Worm (Caenorhabditis elegans) whole organism, young adult: ENCODE measurements around the gene sbp-1.

Source experiments
- B0019.2 ChIP-seq: fragments of 200-800 bp; sonication (Bioruptor generic); conservative IDR thresholded peaks from 2 replicates; pipeline ENCODE4 v1.3.6; 2022; ENCODE audit warnings: missing genetic modification reagents, missing genetic modification characterization, missing compliant biosample characterization
- B0035.1 ChIP-seq: sonication (generic microtip); optimal IDR thresholded peaks from 2 replicates; lab custom pipeline; 2016; ENCODE audit warnings: missing genetic modification characterization, mild to moderate bottlenecking, missing compliant biosample characterization, missing genotype, missing genetic modification reagents
- B0261.1 ChIP-seq: sonication (generic microtip); optimal IDR thresholded peaks from 2 replicates; lab custom pipeline; 2016; ENCODE audit warnings: mild to moderate bottlenecking, missing genetic modification characterization, moderate library complexity, missing compliant biosample characterization
- C06A6.2 ChIP-seq: fragments of 200-800 bp; sonication (Bioruptor generic); conservative IDR thresholded peaks from 2 replicates; pipeline ENCODE4 v1.3.6; 2022; ENCODE audit warnings: missing genetic modification characterization, missing compliant biosample characterization
- F22D6.2 ChIP-seq: sonication (generic microtip); optimal IDR thresholded peaks from 2 replicates; lab custom pipeline; 2016; ENCODE audit warnings: mild to moderate bottlenecking, missing genetic modification characterization, missing compliant biosample characterization
- T26A5.8 ChIP-seq: sonication (generic microtip); optimal IDR thresholded peaks from 2 replicates; lab custom pipeline; 2016; ENCODE audit warnings: missing genetic modification characterization, missing compliant biosample characterization
- Y67H2A.10 ChIP-seq: fragments of 200-800 bp; sonication (Bioruptor generic); conservative IDR thresholded peaks from 2 replicates; pipeline ENCODE4 v1.3.6; 2022; ENCODE audit warnings: missing genetic modification reagents, missing genetic modification characterization, missing compliant biosample characterization
- Y95B8A.8 ChIP-seq: fragments of 200-800 bp; sonication (Bioruptor generic); IDR thresholded peaks from 2 replicates; pipeline ENCODE4 v1.3.6; 2022; ENCODE audit warnings: missing genetic modification reagents, missing genetic modification characterization, missing compliant biosample characterization
- aptf-3 ChIP-seq: fragments of 200-800 bp; sonication (Bioruptor generic); IDR thresholded peaks from 2 replicates; pipeline ENCODE4 v1.3.6; 2022; ENCODE audit warnings: missing genetic modification characterization, missing compliant biosample characterization
- ccch-3 ChIP-seq: fragments of 200-800 bp; sonication (Bioruptor generic); optimal IDR thresholded peaks from 2 replicates; lab custom pipeline; 2018; ENCODE audit warnings: mild to moderate bottlenecking, missing genetic modification characterization, missing compliant biosample characterization
- cebp-2 ChIP-seq: fragments of 200-800 bp; sonication (Bioruptor generic); IDR thresholded peaks from 2 replicates; pipeline ENCODE4 v1.3.6; 2022; ENCODE audit warnings: missing genetic modification characterization, missing compliant biosample characterization
- ceh-27 ChIP-seq: fragments of 200-800 bp; sonication (Bioruptor generic); optimal IDR thresholded peaks from 2 replicates; lab custom pipeline; 2018; ENCODE audit warnings: mild to moderate bottlenecking, missing genetic modification characterization, moderate library complexity, missing compliant biosample characterization
- fkh-3 ChIP-seq: sonication (generic microtip); optimal IDR thresholded peaks from 2 replicates; lab custom pipeline; 2016; ENCODE audit warnings: mild to moderate bottlenecking, missing genetic modification characterization, missing compliant biosample characterization
- hlh-26 ChIP-seq: fragments of 200-800 bp; sonication (Bioruptor generic); conservative IDR thresholded peaks from 2 replicates; pipeline ENCODE4 v1.3.6; 2022; ENCODE audit warnings: missing genetic modification reagents, missing genetic modification characterization, missing compliant biosample characterization
- hmg-1.2 ChIP-seq: fragments of 200-800 bp; sonication (Bioruptor generic); IDR thresholded peaks from 2 replicates; pipeline ENCODE4 v1.3.6; 2022; ENCODE audit warnings: missing genetic modification reagents, missing genetic modification characterization, missing compliant biosample characterization
- hsf-1 ChIP-seq: fragments of 200-800 bp; sonication (Bioruptor generic); IDR thresholded peaks from 2 replicates; pipeline ENCODE4 v1.3.6; 2022; ENCODE audit warnings: missing genetic modification reagents, missing genetic modification characterization, missing compliant biosample characterization
- let-526 ChIP-seq: fragments of 200-800 bp; sonication (Bioruptor generic); IDR thresholded peaks from 2 replicates; pipeline ENCODE4 v1.3.6; 2022; ENCODE audit warnings: missing genetic modification reagents, missing genetic modification characterization, missing compliant biosample characterization
- lin-54 ChIP-seq: fragments of 200-800 bp; sonication (Bioruptor generic); optimal IDR thresholded peaks from 2 replicates; lab custom pipeline; 2018; ENCODE audit warnings: mild to moderate bottlenecking, missing genetic modification characterization, missing compliant biosample characterization
- lsl-1 ChIP-seq: fragments of 200-800 bp; sonication (Bioruptor generic); optimal IDR thresholded peaks from 2 replicates; lab custom pipeline; 2018; ENCODE audit warnings: mild to moderate bottlenecking, missing genetic modification characterization, moderate library complexity, missing compliant biosample characterization
- madf-3 ChIP-seq: fragments of 200-800 bp; sonication (Bioruptor generic); IDR thresholded peaks from 2 replicates; pipeline ENCODE4 v1.3.6; 2022; ENCODE audit warnings: missing genetic modification reagents, missing genetic modification characterization, missing compliant biosample characterization
- madf-8 ChIP-seq: fragments of 200-800 bp; sonication (Bioruptor generic); conservative IDR thresholded peaks from 2 replicates; pipeline ENCODE4 v1.3.6; 2022; ENCODE audit warnings: missing genetic modification reagents, missing genetic modification characterization, missing compliant biosample characterization
- nfya-2 ChIP-seq: fragments of 200-800 bp; sonication (Bioruptor generic); IDR thresholded peaks from 2 replicates; pipeline ENCODE4 v1.3.6; 2022; ENCODE audit warnings: missing genetic modification reagents, missing genetic modification characterization, missing compliant biosample characterization
- nhr-179 ChIP-seq: sonication (generic microtip); optimal IDR thresholded peaks from 2 replicates; lab custom pipeline; 2016; ENCODE audit warnings: mild to moderate bottlenecking, missing genetic modification characterization, missing compliant biosample characterization
- nhr-80 ChIP-seq: sonication (generic microtip); optimal IDR thresholded peaks from 2 replicates; lab custom pipeline; 2016; ENCODE audit warnings: missing genetic modification characterization, missing compliant biosample characterization
- pbrm-1 ChIP-seq: fragments of 200-800 bp; sonication (Bioruptor generic); IDR thresholded peaks from 2 replicates; pipeline ENCODE4 v1.3.6; 2022; ENCODE audit warnings: missing genetic modification reagents, missing genetic modification characterization, missing compliant biosample characterization
- sdz-38 ChIP-seq: sonication (generic microtip); optimal IDR thresholded peaks from 2 replicates; lab custom pipeline; 2016; ENCODE audit warnings: missing genotype, missing genetic modification characterization, missing compliant biosample characterization
- snpc-1.1 ChIP-seq: sonication (generic microtip); optimal IDR thresholded peaks from 2 replicates; lab custom pipeline; 2017; ENCODE audit warnings: missing genetic modification characterization, mild to moderate bottlenecking, missing compliant biosample characterization, antibody characterized with exemption, moderate library complexity, missing genotype, missing genetic modification reagents; ENCODE audit not compliant: insufficient read depth
- snpc-1.3 ChIP-seq: sonication (generic microtip); optimal IDR thresholded peaks from 2 replicates; lab custom pipeline; 2017; ENCODE audit warnings: missing genetic modification characterization, mild to moderate bottlenecking, missing compliant biosample characterization, antibody characterized with exemption, moderate library complexity, missing genotype, missing genetic modification reagents; ENCODE audit not compliant: insufficient read depth
- snpc-3.4 ChIP-seq: sonication (generic microtip); optimal IDR thresholded peaks from 2 replicates; lab custom pipeline; 2017; ENCODE audit warnings: missing genetic modification characterization, mild to moderate bottlenecking, missing compliant biosample characterization, antibody characterized with exemption, moderate library complexity, missing genotype, missing genetic modification reagents
- sptf-2 ChIP-seq: fragments of 200-800 bp; sonication (Bioruptor generic); optimal IDR thresholded peaks from 2 replicates; lab custom pipeline; 2018; ENCODE audit warnings: mild to moderate bottlenecking, missing genetic modification characterization, missing compliant biosample characterization
- tlf-1 ChIP-seq: fragments of 200-800 bp; sonication (Bioruptor generic); optimal IDR thresholded peaks from 2 replicates; lab custom pipeline; 2018; ENCODE audit warnings: mild to moderate bottlenecking, missing genetic modification characterization, missing compliant biosample characterization
- unc-130 ChIP-seq: sonication (generic microtip); optimal IDR thresholded peaks from 2 replicates; lab custom pipeline; 2016; ENCODE audit warnings: missing genetic modification reagents, missing genetic modification characterization, missing compliant biosample characterization
- zfh-2 ChIP-seq: fragments of 200-800 bp; sonication (Bioruptor generic); conservative IDR thresholded peaks from 2 replicates; pipeline ENCODE4 v1.3.6; 2022; ENCODE audit warnings: missing genetic modification reagents, missing genetic modification characterization, missing compliant biosample characterization
- ztf-18 ChIP-seq: sonication (generic microtip); optimal IDR thresholded peaks from 2 replicates; lab custom pipeline; 2016; ENCODE audit warnings: missing genotype, mild to moderate bottlenecking, missing genetic modification characterization, missing compliant biosample characterization
- ztf-22 ChIP-seq: fragments of 200-800 bp; sonication (Bioruptor generic); optimal IDR thresholded peaks from 2 replicates; lab custom pipeline; 2018; ENCODE audit warnings: mild to moderate bottlenecking, missing genetic modification characterization, moderate library complexity, missing compliant biosample characterization
- ztf-3 ChIP-seq: fragments of 200-800 bp; sonication (Bioruptor generic); optimal IDR thresholded peaks from 2 replicates; lab custom pipeline; 2018; ENCODE audit warnings: mild to moderate bottlenecking, missing genetic modification characterization, missing compliant biosample characterization

The sbp-1 gene

ce11 chrIII:11424815-11425214 is 17.6 kb downstream of the sbp-1 start:
- TF ChIP-seq hsf-1 (GFP tag; lab: Robert Waterston, UW) (no peak), B0035.1 (tag; lab: Kevin White, UChicago) (no peak), lin-54 (GFP tag; lab: Kevin White, UChicago) (no peak), sdz-38 (tag; lab: Kevin White, UChicago) (no peak), madf-8 (GFP tag; lab: Robert Waterston, UW) (no peak), F22D6.2 (no peak), snpc-3.4 (tag; lab: Kevin White, UChicago) (no peak), C06A6.2 (no peak), hlh-26 (no peak)

- TF ChIP-seq zfh-2 (no peak), fkh-3 (tag; lab: Kevin White, UChicago) (no peak), ztf-18 (tag; lab: Kevin White, UChicago) (no peak), cebp-2 (GFP tag; lab: Robert Waterston, UW) (0 out of 2 replicates have a peak, but pooled peaks have one; percentile 49)
Measured at ce11 chrIII:11419551-11419950, 22.8 kb downstream of the sbp-1 start.

ce11 chrIII:11410378-11410777 is 32.0 kb downstream of the sbp-1 start, which contains the start of gene twk-31:
Gene twk-31 (plus strand): TSS chrIII:11410678.
- TF ChIP-seq snpc-1.1 (tag; lab: Kevin White, UChicago) (no peak), B0261.1 (no peak), snpc-3.4 (tag; lab: Kevin White, UChicago) (no peak), ztf-3 (no peak), tlf-1 (GFP tag; lab: Kevin White, UChicago) (no peak), Y95B8A.8 (no peak), ceh-27 (GFP tag; lab: Kevin White, UChicago) (no peak), hmg-1.2 (GFP tag; lab: Robert Waterston, UW) (no peak)

- TF ChIP-seq T26A5.8 (no peak), ccch-3 (no peak), nhr-179 (tag; lab: Kevin White, UChicago) (no peak), lsl-1 (GFP tag; lab: Kevin White, UChicago) (no peak), ztf-22 (GFP tag; lab: Kevin White, UChicago) (no peak), hsf-1 (GFP tag; lab: Robert Waterston, UW) (no peak), nfya-2 (GFP tag; lab: Robert Waterston, UW) (no peak), unc-130 (GFP tag; lab: Kevin White, UChicago) (no peak), let-526 (GFP tag; lab: Robert Waterston, UW) (no peak), snpc-1.3 (no peak), sptf-2 (GFP tag; lab: Kevin White, UChicago) (no peak), pbrm-1 (GFP tag; lab: Robert Waterston, UW) (no peak), hmg-1.2 (GFP tag; lab: Robert Waterston, UW) (no peak), aptf-3 (GFP tag; lab: Robert Waterston, UW) (no peak), B0019.2 (GFP tag; lab: Robert Waterston, UW) (no peak)
Measured at ce11 chrIII:11405049-11405448, 37.3 kb downstream of the sbp-1 start, which contains the start of gene Y47D3B.4. Gene Y47D3B.4 (plus strand): TSS chrIII:11405349.

ce11 chrIII:11402717-11403116 is 39.6 kb downstream of the sbp-1 start, which contains the start of gene Y47D3B.12:
Gene Y47D3B.12 (plus strand): TSS chrIII:11403017.
- TF ChIP-seq Y67H2A.10 (no peak), nhr-80 (no peak), madf-3 (GFP tag; lab: Robert Waterston, UW) (no peak)
- TF ChIP-seq, all 124 proteins: peak for 0
